Worm (Caenorhabditis elegans) whole organism, late embryonic: Measurements from ENCODE around the gene tag-151.

Experiments
- C08G9.2 ChIP-seq: sonication (generic microtip); optimal IDR thresholded peaks from 2 replicates; lab custom pipeline; 2016; ENCODE audit warnings: mild to moderate bottlenecking, missing genetic modification characterization, moderate library complexity, missing compliant biosample characterization
- C38D4.7 ChIP-seq: fragments of 200-800 bp; sonication (Bioruptor generic); optimal IDR thresholded peaks from 2 replicates; lab custom pipeline; 2018; ENCODE audit warnings: mild to moderate bottlenecking, missing genetic modification characterization, moderate library complexity, missing compliant biosample characterization
- F13H6.1 ChIP-seq: sonication (generic microtip); optimal IDR thresholded peaks from 2 replicates; lab custom pipeline; 2016; ENCODE audit warnings: missing genetic modification characterization, missing compliant biosample characterization
- K09A11.1 ChIP-seq: sonication (generic microtip); optimal IDR thresholded peaks from 2 replicates; lab custom pipeline; 2017; ENCODE audit warnings: antibody characterized with exemption, mild to moderate bottlenecking, missing genetic modification characterization, missing compliant biosample characterization; ENCODE audit not compliant: insufficient read depth
- T23F11.4 ChIP-seq: fragments of 200-800 bp; sonication (Bioruptor generic); optimal IDR thresholded peaks from 2 replicates; lab custom pipeline; 2018; ENCODE audit warnings: mild to moderate bottlenecking, missing genetic modification characterization, missing compliant biosample characterization
- Y22D7AL.16 ChIP-seq: sonication (generic microtip); optimal IDR thresholded peaks from 2 replicates; lab custom pipeline; 2016; ENCODE audit warnings: missing genetic modification characterization, missing compliant biosample characterization
- ama-1 ChIP-seq: fragments of 150-350 bp; optimal IDR thresholded peaks from 2 replicates; lab custom pipeline; 2014
- ceh-14 ChIP-seq: sonication (generic microtip); optimal IDR thresholded peaks from 2 replicates; lab custom pipeline; 2016; ENCODE audit warnings: missing genotype, missing genetic modification characterization, missing compliant biosample characterization
- ceh-18 ChIP-seq: sonication (generic microtip); optimal IDR thresholded peaks from 2 replicates; lab custom pipeline; 2016; ENCODE audit warnings: missing genetic modification characterization, missing compliant biosample characterization
- ceh-19 ChIP-seq: fragments of 200-800 bp; sonication (Bioruptor generic); optimal IDR thresholded peaks from 2 replicates; lab custom pipeline; 2018; ENCODE audit warnings: mild to moderate bottlenecking, missing genetic modification characterization, missing compliant biosample characterization
- ceh-2 ChIP-seq: sonication (generic microtip); optimal IDR thresholded peaks from 2 replicates; lab custom pipeline; 2016; ENCODE audit warnings: missing genotype, missing genetic modification characterization, missing compliant biosample characterization
- ceh-31 ChIP-seq: sonication (generic microtip); optimal IDR thresholded peaks from 2 replicates; lab custom pipeline; 2016; ENCODE audit warnings: missing genetic modification characterization, missing compliant biosample characterization
- ceh-34 ChIP-seq: sonication (generic microtip); optimal IDR thresholded peaks from 2 replicates; lab custom pipeline; 2016; ENCODE audit warnings: mild to moderate bottlenecking, missing genetic modification characterization, missing compliant biosample characterization
- ceh-48 ChIP-seq: sonication (generic microtip); optimal IDR thresholded peaks from 2 replicates; lab custom pipeline; 2016; ENCODE audit warnings: missing genetic modification characterization, inconsistent platforms, missing compliant biosample characterization
- ceh-6 ChIP-seq: fragments of 200-800 bp; sonication (Bioruptor generic); optimal IDR thresholded peaks from 2 replicates; lab custom pipeline; 2018; ENCODE audit warnings: mild to moderate bottlenecking, missing genetic modification characterization, missing compliant biosample characterization
- che-1 ChIP-seq: sonication (generic microtip); optimal IDR thresholded peaks from 2 replicates; lab custom pipeline; 2016; ENCODE audit warnings: mild to moderate bottlenecking, missing genetic modification characterization, missing compliant biosample characterization
- dmd-4 ChIP-seq: sonication (generic microtip); optimal IDR thresholded peaks from 2 replicates; lab custom pipeline; 2016; ENCODE audit warnings: borderline replicate concordance, missing genetic modification characterization, missing compliant biosample characterization
- ets-4 ChIP-seq: sonication (generic microtip); optimal IDR thresholded peaks from 2 replicates; lab custom pipeline; 2016; ENCODE audit warnings: missing genetic modification characterization, missing compliant biosample characterization
- eyg-1 ChIP-seq: sonication (generic microtip); optimal IDR thresholded peaks from 2 replicates; lab custom pipeline; 2016; ENCODE audit warnings: missing genotype, missing genetic modification characterization, missing compliant biosample characterization
- fax-1 ChIP-seq: sonication (generic microtip); optimal IDR thresholded peaks from 2 replicates; lab custom pipeline; 2016; ENCODE audit warnings: missing genotype, missing genetic modification characterization, missing compliant biosample characterization
- fkh-6 ChIP-seq: sonication (generic microtip); optimal IDR thresholded peaks from 2 replicates; lab custom pipeline; 2016; ENCODE audit warnings: missing genetic modification characterization, missing compliant biosample characterization
- gmeb-2 ChIP-seq: sonication (generic microtip); optimal IDR thresholded peaks from 2 replicates; lab custom pipeline; 2016; ENCODE audit warnings: missing genetic modification characterization, inconsistent platforms, missing compliant biosample characterization
- hlh-8 ChIP-seq: sonication (generic microtip); optimal IDR thresholded peaks from 2 replicates; lab custom pipeline; 2016; ENCODE audit warnings: missing genotype, missing genetic modification characterization, missing compliant biosample characterization
- lim-6 ChIP-seq: sonication (generic microtip); optimal IDR thresholded peaks from 2 replicates; lab custom pipeline; 2016; ENCODE audit warnings: missing genetic modification characterization, missing compliant biosample characterization
- lin-11 ChIP-seq: fragments of 200-800 bp; sonication (Bioruptor generic); optimal IDR thresholded peaks from 2 replicates; lab custom pipeline; 2018; ENCODE audit warnings: mild to moderate bottlenecking, missing genetic modification characterization, missing compliant biosample characterization
- nfya-1 ChIP-seq: sonication (generic microtip); optimal IDR thresholded peaks from 2 replicates; lab custom pipeline; 2017; ENCODE audit warnings: missing genetic modification characterization, mild to moderate bottlenecking, missing compliant biosample characterization, antibody characterized with exemption, moderate library complexity
- nhr-11 ChIP-seq: fragments of 150-350 bp; optimal IDR thresholded peaks from 2 replicates; lab custom pipeline; 2014; ENCODE audit warnings: missing biosample characterization, missing genetic modification characterization
- npax-4 ChIP-seq: sonication (generic microtip); optimal IDR thresholded peaks from 2 replicates; lab custom pipeline; 2016; ENCODE audit warnings: missing genetic modification characterization, missing compliant biosample characterization
- pat-9 ChIP-seq: fragments of 200-800 bp; sonication (Bioruptor generic); optimal IDR thresholded peaks from 2 replicates; lab custom pipeline; 2018; ENCODE audit warnings: mild to moderate bottlenecking, missing genetic modification characterization, moderate library complexity, missing compliant biosample characterization
- pax-1 ChIP-seq: fragments of 150-350 bp; optimal IDR thresholded peaks from 2 replicates; lab custom pipeline; 2014; ENCODE audit warnings: missing biosample characterization, missing genetic modification characterization
- pha-2 ChIP-seq: sonication (generic microtip); optimal IDR thresholded peaks from 2 replicates; lab custom pipeline; 2017; ENCODE audit warnings: mild to moderate bottlenecking, missing genetic modification characterization, missing compliant biosample characterization
- pqm-1 ChIP-seq: sonication (generic microtip); optimal IDR thresholded peaks from 2 replicates; lab custom pipeline; 2016; ENCODE audit warnings: missing genetic modification characterization, missing compliant biosample characterization
- pros-1 ChIP-seq: fragments of 150-350 bp; optimal IDR thresholded peaks from 2 replicates; lab custom pipeline; 2014; ENCODE audit warnings: missing biosample characterization, missing genetic modification reagents, missing genetic modification characterization
- ref-2 ChIP-seq: sonication (generic microtip); optimal IDR thresholded peaks from 2 replicates; lab custom pipeline; 2016; ENCODE audit warnings: missing genetic modification characterization, missing compliant biosample characterization
- rnt-1 ChIP-seq: sonication (generic microtip); optimal IDR thresholded peaks from 2 replicates; lab custom pipeline; 2016; ENCODE audit warnings: missing genetic modification characterization, missing compliant biosample characterization
- sox-4 ChIP-seq: sonication (generic microtip); optimal IDR thresholded peaks from 2 replicates; lab custom pipeline; 2017; ENCODE audit warnings: mild to moderate bottlenecking, missing genetic modification characterization, inconsistent platforms, missing compliant biosample characterization
- tbx-2 ChIP-seq: sonication (generic microtip); optimal IDR thresholded peaks from 2 replicates; lab custom pipeline; 2016; ENCODE audit warnings: missing genetic modification characterization, missing compliant biosample characterization
- tbx-7 ChIP-seq: sonication (generic microtip); optimal IDR thresholded peaks from 2 replicates; lab custom pipeline; 2016; ENCODE audit warnings: missing genotype, missing genetic modification characterization, missing compliant biosample characterization
- ttx-3 ChIP-seq: sonication (generic microtip); optimal IDR thresholded peaks from 2 replicates; lab custom pipeline; 2016; ENCODE audit warnings: missing genetic modification reagents, missing genetic modification characterization, missing compliant biosample characterization
- unc-3 ChIP-seq, 2 experiments: fragments of 200-800 bp in 1 of 2; sonication (Bioruptor generic) in 1 of 2; sonication (generic microtip) in 1 of 2; conservative IDR thresholded peaks in 1 of 2; optimal IDR thresholded peaks in 1 of 2; 2 replicates each; pipeline versions ENCODE4 v1.3.6 to Lab custom; 2016 to 2022; ENCODE audit warnings: missing compliant biosample characterization in 2 of 2, missing genetic modification characterization in 2 of 2, missing genetic modification reagents in 1 of 2
- unc-42 ChIP-seq: sonication (generic microtip); optimal IDR thresholded peaks from 2 replicates; lab custom pipeline; 2016; ENCODE audit warnings: missing genotype, missing genetic modification characterization, missing compliant biosample characterization
- unc-86 ChIP-seq: sonication (generic microtip); optimal IDR thresholded peaks from 2 replicates; lab custom pipeline; 2016; ENCODE audit warnings: missing genetic modification characterization, missing compliant biosample characterization
- zip-5 ChIP-seq: sonication (generic microtip); optimal IDR thresholded peaks from 2 replicates; lab custom pipeline; 2016; ENCODE audit warnings: missing genetic modification characterization, missing compliant biosample characterization
- ztf-16 ChIP-seq: sonication (generic microtip); optimal IDR thresholded peaks from 2 replicates; lab custom pipeline; 2017; ENCODE audit warnings: missing genetic modification characterization, missing compliant biosample characterization

The tag-151 gene

DNA sequence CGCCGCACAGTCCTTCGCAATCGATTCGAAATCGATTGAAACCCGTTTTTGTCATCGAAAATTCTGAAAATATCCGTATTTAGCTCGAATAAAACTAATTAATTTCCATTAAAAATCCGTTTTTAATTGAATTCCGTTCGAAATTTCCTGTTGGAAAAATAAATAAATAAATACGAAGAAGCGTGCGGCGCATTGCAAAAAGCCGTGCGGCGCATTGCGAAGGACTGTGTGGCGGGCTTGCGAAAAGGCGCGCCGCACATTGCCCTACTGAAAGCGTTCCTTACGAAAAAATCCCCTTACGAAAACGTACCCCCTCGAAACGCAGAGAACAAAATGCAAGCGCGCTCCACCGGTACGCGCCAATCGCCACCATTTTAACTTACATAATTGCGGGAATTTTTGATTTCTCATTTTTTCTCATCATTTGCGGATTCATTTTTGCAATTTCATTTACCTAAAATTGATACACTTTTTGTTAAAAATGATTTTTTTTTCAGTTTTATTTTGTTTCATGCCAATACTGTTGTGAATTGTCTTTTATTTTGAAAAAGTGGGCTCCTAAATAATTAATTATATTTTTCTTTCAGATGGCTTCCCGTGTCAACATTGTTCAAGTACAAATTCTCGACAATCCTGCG lies 8.5 kb upstream of the tag-151 start, which contains the start of gene unc-85:
Gene unc-85 (plus strand): TSS at position 588 of the 638 bp plus-strand sequence.
- peak; percentile 91 for TF ChIP-seq tbx-2 (tag; lab: Kevin White, UChicago)
- TF ChIP-seq T23F11.4 (GFP tag; lab: Kevin White, UChicago), result peak; percentile 47
- TF ChIP-seq hlh-8 (tag; lab: Kevin White, UChicago), result peak; percentile 65
- TF ChIP-seq ceh-14 (tag; lab: Kevin White, UChicago), result peak; percentile 91
- peak; percentile 33 for TF ChIP-seq pat-9
- TF ChIP-seq ceh-19 (GFP tag; lab: Kevin White, UChicago), result peak; percentile 61
- TF ChIP-seq ceh-6 (GFP tag; lab: Kevin White, UChicago), result peak; percentile 44
- TF ChIP-seq tbx-7 (tag; lab: Kevin White, UChicago), result peak; percentile 41
- peak; percentile 60 for TF ChIP-seq pqm-1 (tag; lab: Kevin White, UChicago)
- TF ChIP-seq nfya-1 (tag; lab: Kevin White, UChicago), result peak; percentile 78
- TF ChIP-seq unc-86 (tag; lab: Kevin White, UChicago), result peak; percentile 77
- TF ChIP-seq pha-2 (tag; lab: Kevin White, UChicago), result peak; percentile 17
- peak; percentile 56 for TF ChIP-seq zip-5 (tag; lab: Kevin White, UChicago)
- TF ChIP-seq lim-6 (tag; lab: Kevin White, UChicago), result peak; percentile 35
- peak; percentile 85 for TF ChIP-seq ref-2
- peak; percentile 70 for TF ChIP-seq unc-42
- TF ChIP-seq fax-1, result peak; percentile 45
- TF ChIP-seq unc-3 (GFP tag; conservative IDR thresholded peaks at IDR 0.05; lab: Robert Waterston, UW), result 0 out of 2 replicates have a peak, but pooled peaks have one; percentile 20
- TF ChIP-seq unc-3 (tag; optimal IDR thresholded peaks at IDR 0.05; lab: Kevin White, UChicago), result peak; percentile 73
- peak; percentile 3 for TF ChIP-seq K09A11.1 (tag; lab: Kevin White, UChicago)
- TF ChIP-seq fkh-6 (tag; lab: Kevin White, UChicago), result peak; percentile 41
- peak; percentile 59 for TF ChIP-seq gmeb-2
- peak; percentile 73 for TF ChIP-seq C08G9.2 (tag; lab: Kevin White, UChicago)
- peak; percentile 3 for TF ChIP-seq C38D4.7 (GFP tag; lab: Kevin White, UChicago)
- TF ChIP-seq F13H6.1 (tag; lab: Kevin White, UChicago), result peak; percentile 60
- TF ChIP-seq ceh-18 (tag; lab: Kevin White, UChicago), result peak; percentile 73
- TF ChIP-seq che-1 (tag; lab: Kevin White, UChicago), result peak; percentile 51
- TF ChIP-seq ceh-48 (tag; lab: Kevin White, UChicago), result peak; percentile 16
- peak; percentile 64 for TF ChIP-seq dmd-4
- peak; percentile 66 for TF ChIP-seq ceh-2 (tag; lab: Kevin White, UChicago)
- TF ChIP-seq ets-4, result peak; percentile 19
- peak; percentile 86 for TF ChIP-seq ceh-31 (tag; lab: Kevin White, UChicago)
- peak; percentile 26 for TF ChIP-seq eyg-1 (tag; lab: Kevin White, UChicago)
- peak; percentile 51 for TF ChIP-seq ztf-16
- peak; percentile 63 for TF ChIP-seq sox-4 (tag; lab: Kevin White, UChicago)
- peak; percentile 35 for TF ChIP-seq lin-11
- TF ChIP-seq rnt-1, result peak; percentile 55
- TF ChIP-seq ceh-34 (tag; lab: Kevin White, UChicago), result peak; percentile 75
- peak; percentile 60 for TF ChIP-seq ttx-3
- peak; percentile 8 for TF ChIP-seq Y22D7AL.16 (tag; lab: Kevin White, UChicago)

DNA sequence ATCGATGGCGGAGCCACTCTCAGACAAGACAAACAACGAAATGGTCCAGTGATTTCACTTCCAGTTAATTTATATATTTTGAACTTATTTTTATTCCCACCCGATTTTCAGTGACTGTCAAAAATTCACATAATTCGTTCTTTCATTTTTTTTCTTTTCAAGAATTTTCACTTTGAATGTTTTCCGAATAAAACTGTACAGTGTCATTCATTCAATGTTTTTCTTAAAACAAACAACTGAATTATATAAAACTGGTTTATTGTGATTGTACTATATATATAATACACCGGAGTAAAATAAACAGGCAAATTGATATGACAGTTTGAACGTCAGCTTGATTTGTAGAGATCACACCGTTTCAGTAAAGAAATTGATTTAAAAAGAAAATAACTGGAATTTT lies 7.1 kb upstream of the tag-151 start:
- TF ChIP-seq pros-1 (tag; lab: Kevin White, UChicago), result no peak
- TF ChIP-seq tbx-7 (tag; lab: Kevin White, UChicago), result no peak
- no peak for TF ChIP-seq rnt-1
- TF ChIP-seq ama-1 (lab: Kevin White, UChicago), result no peak
- no peak for TF ChIP-seq lim-6 (tag; lab: Kevin White, UChicago)
- TF ChIP-seq nhr-11 (tag; lab: Kevin White, UChicago), result no peak
- TF ChIP-seq F13H6.1 (tag; lab: Kevin White, UChicago), result no peak
- no peak for TF ChIP-seq hlh-8 (tag; lab: Kevin White, UChicago)
- TF ChIP-seq K09A11.1 (tag; lab: Kevin White, UChicago), result no peak
- no peak for TF ChIP-seq ceh-2 (tag; lab: Kevin White, UChicago)
- no peak for TF ChIP-seq pat-9
- TF ChIP-seq fax-1, result no peak
- no peak for TF ChIP-seq pax-1 (tag; lab: Kevin White, UChicago)
- no peak for TF ChIP-seq ets-4
- TF ChIP-seq unc-42, result no peak
- no peak for TF ChIP-seq npax-4 (tag; lab: Kevin White, UChicago)
- no peak for TF ChIP-seq gmeb-2
